Fruit fly (Drosophila melanogaster) S2 (cell line): ENCODE results near the gene CG10345.

Source experiments
- CG8478 ChIP-seq: fragments of >200 bp; optimal IDR thresholded peaks from 2 replicates; lab custom pipeline; 2018
- CTCF ChIP-seq, 2 experiments: fragments of >200 bp; optimal IDR thresholded peaks; 2 replicates each; lab custom pipeline; 2018

Gene CG10345

dm6 chr3R:16604715-16605114 is at the start of gene CG10345:
Gene CG10345 (minus strand): TSS chr3R:16604861.
- TF ChIP-seq CTCF (optimal IDR thresholded peaks at IDR 0.05; lab: Kevin White, UChicago) (no peak), CG8478 (no peak)

dm6 chr3R:16652091-16652490 is 47.4 kb upstream of the CG10345 start, which contains the start of gene CG14907:
Gene CG14907 (minus strand): TSS chr3R:16652319.
- no peak for TF ChIP-seq CG8478
- TF ChIP-seq CTCF (optimal IDR thresholded peaks at IDR 0.05; lab: Kevin White, UChicago), result no peak

dm6 chr3R:16650950-16651349 is 46.3 kb upstream of the CG10345 start, which contains the start of gene Mettl4:
Gene Mettl4 (minus strand): TSS chr3R:16651157.
- TF ChIP-seq CTCF (optimal IDR thresholded peaks at IDR 0.05; lab: Kevin White, UChicago), result no peak
- no peak for TF ChIP-seq CG8478

dm6 chr3R:16649282-16649681 is 44.6 kb upstream of the CG10345 start:
- TF ChIP-seq CG8478 (no peak), CTCF (optimal IDR thresholded peaks at IDR 0.05; lab: Kevin White, UChicago) (peak in 1 of 2 experiments; percentile 13)

dm6 chr3R:16647716-16648016 is 43.0 kb upstream of the CG10345 start:
- TF ChIP-seq CG8478, result no peak
- no peak for TF ChIP-seq CTCF (optimal IDR thresholded peaks at IDR 0.05; lab: Kevin White, UChicago)

- TF ChIP-seq CG8478 (no peak), CTCF (optimal IDR thresholded peaks at IDR 0.05; lab: Kevin White, UChicago) (no peak)
These were observed 42.5 kb upstream of the CG10345 start, which contains the start of the genes CG10324 and CCT3 for dm6 chr3R:16646952-16647715. Gene CG10324 (minus strand): TSS chr3R:16647004. Gene CCT3 (plus strand): TSS chr3R:16647605.

dm6 chr3R:16643591-16643990 is 38.9 kb upstream of the CG10345 start, which contains the start of gene Arl6IP1:
Gene Arl6IP1 (plus strand): TSS chr3R:16643605.
- TF ChIP-seq CTCF (optimal IDR thresholded peaks at IDR 0.05; lab: Kevin White, UChicago) (no peak), CG8478 (no peak)

- TF ChIP-seq CG8478 (no peak), CTCF (optimal IDR thresholded peaks at IDR 0.05; lab: Kevin White, UChicago) (peak in 1 of 2 experiments; percentile 22)
These were observed 35.3 kb upstream of the CG10345 start, which contains the start of gene nonA-l for dm6 chr3R:16640005-16640408. Gene nonA-l (plus strand): TSS chr3R:16640205.

dm6 chr3R:16632698-16633097 is 28.0 kb upstream of the CG10345 start:
- no peak for TF ChIP-seq CTCF (optimal IDR thresholded peaks at IDR 0.05; lab: Kevin White, UChicago)
- TF ChIP-seq CG8478, result no peak

- TF ChIP-seq CTCF (optimal IDR thresholded peaks at IDR 0.05; lab: Kevin White, UChicago) (no peak), CG8478 (no peak)
These were observed 25.9 kb upstream of the CG10345 start for dm6 chr3R:16630564-16630963.

- TF ChIP-seq CG8478 (no peak), CTCF (optimal IDR thresholded peaks at IDR 0.05; lab: Kevin White, UChicago) (no peak)
These were observed 22.3 kb upstream of the CG10345 start for dm6 chr3R:16626899-16627432.

- no peak for TF ChIP-seq CTCF (optimal IDR thresholded peaks at IDR 0.05; lab: Kevin White, UChicago)
These were observed 21.3 kb upstream of the CG10345 start for dm6 chr3R:16625844-16626430.

dm6 chr3R:16624750-16625549 is 20.3 kb upstream of the CG10345 start, which contains the start of gene Fas1:
Gene Fas1 (plus strand): TSS chr3R:16625238.
- TF ChIP-seq CTCF (optimal IDR thresholded peaks at IDR 0.05; lab: Kevin White, UChicago) (peak; percentile 45 to 66), CG8478 (no peak)

dm6 chr3R:16624371-16624749 is 19.7 kb upstream of the CG10345 start, which contains the start of gene Ccdc114:
Gene Ccdc114 (minus strand): TSS chr3R:16624717.
- TF ChIP-seq CTCF (optimal IDR thresholded peaks at IDR 0.05; lab: Kevin White, UChicago) (no peak), CG8478 (no peak)

dm6 chr3R:16620478-16620877 is 15.8 kb upstream of the CG10345 start, which contains the start of gene CG14893:
Gene CG14893 (plus strand): TSS chr3R:16620778.
- TF ChIP-seq CTCF (optimal IDR thresholded peaks at IDR 0.05; lab: Kevin White, UChicago) (no peak), CG8478 (no peak)
